Fruit fly (Drosophila melanogaster) whole organism: ENCODE results near the gene CG31875.

ENCODE experiments used
- pan ChIP-seq: fragments of >200 bp; optimal IDR thresholded peaks from 2 replicates; lab custom pipeline; 2017
- usp ChIP-seq: fragments of >200 bp; optimal IDR thresholded peaks from 2 replicates; lab custom pipeline; 2017; ENCODE audit warnings: missing biosample characterization, missing genetic modification characterization, mixed read lengths

dm6 chr2L:10004574-10004973, 2.0 kb upstream of the CG31875 start:
- TF ChIP-seq pan (lab: Kevin White, UChicago) (no peak), usp (no peak)
